Worm (Caenorhabditis elegans): ENCODE measurements around the gene clp-6.

DNA sequence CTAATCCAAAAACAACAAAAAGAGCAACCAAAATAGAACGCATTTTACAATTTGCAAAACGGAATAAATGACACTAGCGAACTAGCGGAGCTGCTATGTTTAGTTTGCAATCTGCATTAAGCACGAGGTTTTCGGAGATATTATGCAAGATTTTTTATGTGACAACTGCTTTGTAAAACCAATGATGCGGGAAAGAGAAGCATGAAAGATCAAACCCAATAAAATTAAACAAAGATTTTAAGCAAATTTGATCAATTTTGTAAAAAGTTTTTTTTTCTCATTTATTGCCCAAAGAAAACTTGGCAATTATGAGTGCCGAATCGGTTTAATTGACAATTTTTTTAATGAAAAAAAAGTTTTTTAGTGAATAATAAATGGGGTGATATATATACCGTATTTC, 9.9 kb downstream of the clp-6 start, which contains the start of gene Y77E11A.8:
- TF ChIP-seq dao-5 (tag; optimal IDR thresholded peaks at IDR 0.05) = no peak
- no peak for TF ChIP-seq him-1 (tag; optimal IDR thresholded peaks at IDR 0.05)
- no peak for TF ChIP-seq W03F9.2 (tag; optimal IDR thresholded peaks at IDR 0.05)

Data from whole organism, L4/young adult.